Fruit fly (Drosophila melanogaster): ENCODE measurements around the gene CG31676.

CG31676 gene

dm6 chr2L:20807617-20808509 is 32.7 kb upstream of the CG31676 start (continued):
- TF ChIP-seq caup (GFP tag; optimal IDR thresholded peaks at IDR 0.05; ENCODE audit: severe bottlenecking), result peak; percentile 74
- no peak for TF ChIP-seq CG43689 (GFP tag; IDR thresholded peaks at IDR 0.05)
- TF ChIP-seq so (GFP tag; IDR thresholded peaks at IDR 0.05), result peak; percentile 50; the same call in 1 of the 3 replicates
- no peak for TF ChIP-seq CG4820 (GFP tag; optimal IDR thresholded peaks at IDR 0.05)
- TF ChIP-seq BEAF-32 (GFP tag; optimal IDR thresholded peaks at IDR 0.05), result no peak
- TF ChIP-seq phol (tag; optimal IDR thresholded peaks at IDR 0.05), result peak; percentile 44
- TF ChIP-seq CG8765 (GFP tag; IDR thresholded peaks at IDR 0.05), result no peak
- TF ChIP-seq HHEX (GFP tag; optimal IDR thresholded peaks at IDR 0.05), result peak; percentile 68
- TF ChIP-seq Mes4 (GFP tag; optimal IDR thresholded peaks at IDR 0.05), result no peak
- no peak for TF ChIP-seq CG12942 (GFP tag; optimal IDR thresholded peaks at IDR 0.05)
- TF ChIP-seq Aef1 (GFP tag; IDR thresholded peaks at IDR 0.05), result peak; percentile 25; the same call in 1 of the 3 replicates
- TF ChIP-seq grau (tag; optimal IDR thresholded peaks at IDR 0.05), result peak; percentile 67
- TF ChIP-seq Nf-YA (GFP tag; IDR thresholded peaks at IDR 0.05), result no peak
- no peak for TF ChIP-seq tx (GFP tag; optimal IDR thresholded peaks at IDR 0.05)
- TF ChIP-seq hb (GFP tag; IDR thresholded peaks at IDR 0.05; ENCODE audit: partially characterized antibody), result no peak
- TF ChIP-seq corto (GFP tag; optimal IDR thresholded peaks at IDR 0.05), result no peak
- TF ChIP-seq Trl (optimal IDR thresholded peaks at IDR 0.05), result peak in 1 of 2 experiments; percentile 50
- TF ChIP-seq Trl (GFP tag; optimal IDR thresholded peaks at IDR 0.05), result peak; percentile 46
- no peak for TF ChIP-seq cas (GFP tag; IDR thresholded peaks at IDR 0.05)
- no peak for TF ChIP-seq CG17802 (tag; optimal IDR thresholded peaks at IDR 0.05)
- TF ChIP-seq CG1529 (GFP tag; optimal IDR thresholded peaks at IDR 0.05), result no peak
- TF ChIP-seq CG8290 (GFP tag; optimal IDR thresholded peaks at IDR 0.05), result no peak
- peak in 1 of 2 experiments; percentile 4 for TF ChIP-seq CG8290 (tag; optimal IDR thresholded peaks at IDR 0.05)
- peak; percentile 15 for TF ChIP-seq CG6765 (GFP tag; optimal IDR thresholded peaks at IDR 0.05)
- peak; percentile 13 for TF ChIP-seq salm (tag; optimal IDR thresholded peaks at IDR 0.05)
- TF ChIP-seq Gsc (GFP tag; IDR thresholded peaks at IDR 0.05), result no peak
- peak; percentile 0 for TF ChIP-seq Ssrp (tag; optimal IDR thresholded peaks at IDR 0.05)
- TF ChIP-seq Fer1 (GFP tag; optimal IDR thresholded peaks at IDR 0.05), result peak; percentile 74
- peak; percentile 39; the same call in 1 of the 2 replicates for TF ChIP-seq Ada2b (GFP tag; IDR thresholded peaks at IDR 0.05)
- TF ChIP-seq CG34224 (GFP tag; IDR thresholded peaks at IDR 0.05; ENCODE audit: partially characterized antibody), result no peak
- TF ChIP-seq CG15514 (GFP tag; optimal IDR thresholded peaks at IDR 0.05), result peak; percentile 66
- TF ChIP-seq Optix (GFP tag; IDR thresholded peaks at IDR 0.05), result 0 out of 3 replicates have a peak, but pooled peaks have one; percentile 10
- peak; percentile 63 for TF ChIP-seq CG7839 (tag; optimal IDR thresholded peaks at IDR 0.05)
- TF ChIP-seq org-1 (GFP tag; optimal IDR thresholded peaks at IDR 0.05), result peak; percentile 22
- peak; percentile 3 for TF ChIP-seq CG1602 (GFP tag; optimal IDR thresholded peaks at IDR 0.05)
- peak; percentile 37; the same call in 1 of the 2 replicates for TF ChIP-seq CG4730 (GFP tag; IDR thresholded peaks at IDR 0.05)
- no peak for TF ChIP-seq Stat92E (GFP tag; optimal IDR thresholded peaks at IDR 0.05)
- no peak for TF ChIP-seq CG34422 (GFP tag; IDR thresholded peaks at IDR 0.05)
- no peak for TF ChIP-seq yki (optimal IDR thresholded peaks at IDR 0.05)
- no peak for TF ChIP-seq al (GFP tag; IDR thresholded peaks at IDR 0.05)
- TF ChIP-seq CG16863 (GFP tag; optimal IDR thresholded peaks at IDR 0.05), result no peak
- peak; percentile 43 for TF ChIP-seq CG31365 (tag; optimal IDR thresholded peaks at IDR 0.05)
- peak; percentile 64 for TF ChIP-seq BtbVII (GFP tag; optimal IDR thresholded peaks at IDR 0.05)
- no peak for TF ChIP-seq jumu (GFP tag; optimal IDR thresholded peaks at IDR 0.05)
- TF ChIP-seq CG2202 (tag; optimal IDR thresholded peaks at IDR 0.05), result no peak
- no peak for TF ChIP-seq Kr (GFP tag; optimal IDR thresholded peaks at IDR 0.05)
- no peak for TF ChIP-seq tna (GFP tag; IDR thresholded peaks at IDR 0.05; ENCODE audit: partially characterized antibody)
- TF ChIP-seq Hr78 (GFP tag; optimal IDR thresholded peaks at IDR 0.05), result no peak
- no peak for TF ChIP-seq dati (GFP tag; IDR thresholded peaks at IDR 0.05)

Data from whole organism, embryonic.